Worm (Caenorhabditis elegans) whole organism, L2 larva: ENCODE results near the gene usp-4.

Experiments used
- C34F6.9 ChIP-seq: fragments of 150-350 bp; optimal IDR thresholded peaks from 2 replicates; lab custom pipeline; 2014; ENCODE audit warnings: missing biosample characterization, missing genetic modification characterization
- R02D3.7 ChIP-seq: fragments of 150-350 bp; optimal IDR thresholded peaks from 2 replicates; lab custom pipeline; 2014; ENCODE audit warnings: missing biosample characterization, missing genetic modification characterization
- alr-1 ChIP-seq: fragments of 150-350 bp; optimal IDR thresholded peaks from 2 replicates; lab custom pipeline; 2014; ENCODE audit warnings: missing biosample characterization, missing genetic modification characterization
- aly-2 ChIP-seq: fragments of 150-350 bp; optimal IDR thresholded peaks from 2 replicates; lab custom pipeline; 2014; ENCODE audit warnings: missing biosample characterization, missing genetic modification characterization
- ama-1 ChIP-seq: fragments of 150-350 bp; optimal IDR thresholded peaks from 2 replicates; lab custom pipeline; 2018; ENCODE audit warnings: inconsistent platforms
- ceh-16 ChIP-seq: fragments of 150-350 bp; optimal IDR thresholded peaks from 2 replicates; lab custom pipeline; 2014; ENCODE audit warnings: missing biosample characterization, missing genetic modification characterization
- ceh-82 ChIP-seq: fragments of 150-350 bp; optimal IDR thresholded peaks from 2 replicates; lab custom pipeline; 2014; ENCODE audit warnings: missing biosample characterization, missing genetic modification characterization
- crh-2 ChIP-seq: sonication (generic microtip); optimal IDR thresholded peaks from 2 replicates; lab custom pipeline; 2017; ENCODE audit warnings: missing biosample characterization, missing genetic modification characterization
- dmd-4 ChIP-seq: sonication (generic microtip); optimal IDR thresholded peaks from 2 replicates; lab custom pipeline; 2017; ENCODE audit warnings: missing biosample characterization, missing genetic modification characterization
- elt-1 ChIP-seq: fragments of 150-350 bp; optimal IDR thresholded peaks from 2 replicates; lab custom pipeline; 2014; ENCODE audit warnings: missing biosample characterization, missing genetic modification characterization
- elt-3 ChIP-seq: sonication (generic microtip); optimal IDR thresholded peaks from 2 replicates; lab custom pipeline; 2017; ENCODE audit warnings: missing biosample characterization, missing genetic modification characterization
- fos-1 ChIP-seq: fragments of 150-350 bp; optimal IDR thresholded peaks from 2 replicates; lab custom pipeline; 2014; ENCODE audit warnings: missing biosample characterization, missing genetic modification characterization
- gmeb-1 ChIP-seq: fragments of 150-350 bp; optimal IDR thresholded peaks from 2 replicates; lab custom pipeline; 2014; ENCODE audit warnings: missing biosample characterization, missing genetic modification characterization
- lin-11 ChIP-seq: fragments of 150-350 bp; sonication (generic microtip); optimal IDR thresholded peaks from 2 replicates; lab custom pipeline; 2014; ENCODE audit warnings: missing biosample characterization, missing genetic modification characterization, inconsistent platforms, mixed read lengths
- lin-13 ChIP-seq: fragments of 150-350 bp; optimal IDR thresholded peaks from 2 replicates; lab custom pipeline; 2014; ENCODE audit warnings: missing biosample characterization, missing genetic modification reagents, missing genetic modification characterization
- lsy-2 ChIP-seq, 2 experiments: fragments of 150-350 bp in 1 of 2; sonication (generic microtip) in 1 of 2; optimal IDR thresholded peaks; 2 replicates each; lab custom pipeline; 2014 to 2017; ENCODE audit warnings: missing biosample characterization in 2 of 2, missing genetic modification characterization in 2 of 2
- mab-5 ChIP-seq: fragments of 150-350 bp; optimal IDR thresholded peaks from 2 replicates; lab custom pipeline; 2014; ENCODE audit warnings: missing biosample characterization, missing genetic modification characterization
- mbf-1 ChIP-seq: sonication (generic microtip); optimal IDR thresholded peaks from 2 replicates; lab custom pipeline; 2017; ENCODE audit warnings: missing biosample characterization, missing genetic modification characterization
- nhr-10 ChIP-seq: sonication (generic microtip); optimal IDR thresholded peaks from 2 replicates; lab custom pipeline; 2017; ENCODE audit warnings: missing biosample characterization, missing genetic modification characterization
- nhr-11 ChIP-seq: fragments of 150-350 bp; optimal IDR thresholded peaks from 2 replicates; lab custom pipeline; 2014; ENCODE audit warnings: missing biosample characterization, missing genetic modification characterization
- nhr-12 ChIP-seq: fragments of 150-350 bp; optimal IDR thresholded peaks from 2 replicates; lab custom pipeline; 2014; ENCODE audit warnings: missing biosample characterization, missing genetic modification characterization
- nhr-129 ChIP-seq: fragments of 150-350 bp; optimal IDR thresholded peaks from 2 replicates; lab custom pipeline; 2014; ENCODE audit warnings: missing biosample characterization, missing genetic modification characterization
- nhr-23 ChIP-seq: fragments of 150-350 bp; optimal IDR thresholded peaks from 2 replicates; lab custom pipeline; 2014; ENCODE audit warnings: missing biosample characterization, missing genetic modification reagents, missing genetic modification characterization
- nhr-237 ChIP-seq: fragments of 150-350 bp; optimal IDR thresholded peaks from 2 replicates; lab custom pipeline; 2014; ENCODE audit warnings: missing biosample characterization, missing genetic modification characterization
- nhr-25 ChIP-seq: fragments of 150-350 bp; sonication (generic microtip); optimal IDR thresholded peaks from 3 replicates; lab custom pipeline; 2014; ENCODE audit warnings: missing biosample characterization, missing genetic modification characterization
- nhr-6 ChIP-seq: fragments of 150-350 bp; optimal IDR thresholded peaks from 2 replicates; lab custom pipeline; 2014; ENCODE audit warnings: missing biosample characterization, missing genetic modification characterization
- peb-1 ChIP-seq: fragments of 150-350 bp; optimal IDR thresholded peaks from 2 replicates; lab custom pipeline; 2014; ENCODE audit warnings: missing biosample characterization, missing genetic modification characterization
- sma-3 ChIP-seq: sonication (generic microtip); optimal IDR thresholded peaks from 2 replicates; lab custom pipeline; 2016; ENCODE audit warnings: missing genetic modification reagents, missing genetic modification characterization, missing compliant biosample characterization
- sma-9 ChIP-seq, 2 experiments: fragments of 150-350 bp in 1 of 2; sonication (generic microtip) in 1 of 2; optimal IDR thresholded peaks; 2 replicates each; lab custom pipeline; 2014 to 2016; ENCODE audit warnings: missing genetic modification characterization in 2 of 2, mild to moderate bottlenecking in 1 of 2, missing biosample characterization in 1 of 2, missing compliant biosample characterization in 1 of 2, missing genetic modification reagents in 1 of 2, moderate library complexity in 1 of 2
- snpc-4 ChIP-seq: fragments of 150-350 bp; optimal IDR thresholded peaks from 2 replicates; lab custom pipeline; 2014; ENCODE audit warnings: missing biosample characterization, missing genetic modification characterization
- unc-39 ChIP-seq: fragments of 150-350 bp; optimal IDR thresholded peaks from 2 replicates; lab custom pipeline; 2014; ENCODE audit warnings: missing biosample characterization, missing genetic modification characterization
- unc-55 ChIP-seq: fragments of 150-350 bp; sonication (generic microtip); optimal IDR thresholded peaks from 3 replicates; lab custom pipeline; 2014; ENCODE audit warnings: missing biosample characterization, missing genetic modification reagents, missing genetic modification characterization
- zag-1 ChIP-seq: fragments of 150-350 bp; optimal IDR thresholded peaks from 2 replicates; lab custom pipeline; 2014; ENCODE audit warnings: missing biosample characterization, missing genetic modification characterization
- ztf-11 ChIP-seq: sonication (generic microtip); optimal IDR thresholded peaks from 2 replicates; lab custom pipeline; 2017; ENCODE audit warnings: missing biosample characterization, missing genetic modification characterization
- ztf-4 ChIP-seq: fragments of 150-350 bp; optimal IDR thresholded peaks from 2 replicates; lab custom pipeline; 2014; ENCODE audit warnings: missing biosample characterization, missing genetic modification characterization

usp-4 gene

DNA sequence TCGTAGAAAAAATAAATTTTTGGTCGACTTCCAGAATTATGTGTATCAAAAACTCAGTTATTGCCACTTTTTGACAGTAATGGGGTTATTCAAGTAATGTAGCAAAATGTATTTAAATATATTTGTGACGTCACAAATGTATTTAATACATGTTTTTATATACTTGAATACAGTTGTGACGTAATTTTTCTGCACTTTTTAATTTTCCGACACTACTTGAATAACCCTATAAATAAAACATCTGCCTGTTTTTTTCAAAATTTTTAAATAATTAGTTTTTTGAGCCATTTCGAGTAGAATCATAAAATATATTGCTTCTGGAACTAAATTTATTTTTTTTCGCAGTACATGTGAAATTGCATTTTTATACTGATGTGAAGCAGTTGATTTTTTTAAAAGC is 46.2 kb downstream of the usp-4 start:
- TF ChIP-seq unc-55 (GFP tag; lab: Kevin White, UChicago) (no peak), R02D3.7 (tag; lab: Kevin White, UChicago) (no peak)

DNA sequence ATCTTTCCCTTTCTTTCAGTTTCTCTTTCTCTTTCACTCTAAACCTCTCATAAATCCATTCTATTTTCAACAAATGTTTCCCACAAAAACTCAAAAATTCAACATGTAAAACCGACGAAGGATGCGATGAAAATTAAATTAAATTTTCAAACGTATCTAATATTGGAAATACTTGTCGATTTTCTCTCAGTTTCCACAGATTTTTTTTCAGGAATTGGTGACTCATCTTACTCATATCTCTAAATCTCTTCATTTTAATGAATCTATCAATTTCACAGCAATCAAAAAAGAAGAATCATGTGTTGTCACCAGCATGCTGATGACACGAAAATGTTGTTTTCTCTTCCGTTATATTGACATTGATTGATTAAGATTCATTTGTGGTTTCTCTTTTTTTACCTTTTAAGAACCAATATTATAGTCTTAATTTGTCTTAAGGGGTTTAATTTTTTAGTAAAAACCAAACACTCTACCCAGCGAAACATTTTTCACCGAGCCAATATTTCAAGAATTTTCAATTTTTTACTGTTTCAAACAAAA is 46.8 kb downstream of the usp-4 start:
- TF ChIP-seq lsy-2 (tag; optimal IDR thresholded peaks at IDR 0.05; lab: Kevin White, UChicago) (no peak), unc-39 (no peak), ceh-16 (tag; lab: Kevin White, UChicago) (no peak), lin-11 (tag; lab: Kevin White, UChicago) (no peak), alr-1 (tag; lab: Kevin White, UChicago) (no peak), sma-9 (GFP tag; optimal IDR thresholded peaks at IDR 0.05; lab: Kevin White, UChicago) (peak; percentile 21), sma-9 (tag; optimal IDR thresholded peaks at IDR 0.05; lab: Kevin White, UChicago) (no peak), ztf-4 (tag; lab: Kevin White, UChicago) (no peak), fos-1 (tag; lab: Kevin White, UChicago) (peak; percentile 18), lin-13 (no peak), aly-2 (tag; lab: Kevin White, UChicago) (no peak), ztf-11 (no peak), gmeb-1 (tag; lab: Kevin White, UChicago) (no peak), nhr-6 (tag; lab: Kevin White, UChicago) (no peak), zag-1 (tag; lab: Kevin White, UChicago) (no peak), mab-5 (tag; lab: Kevin White, UChicago) (peak; percentile 2), nhr-129 (tag; lab: Kevin White, UChicago) (no peak), nhr-237 (tag; lab: Kevin White, UChicago) (no peak), nhr-11 (tag; lab: Kevin White, UChicago) (no peak), crh-2 (no peak), peb-1 (tag; lab: Kevin White, UChicago) (no peak), nhr-12 (tag; lab: Kevin White, UChicago) (no peak)

DNA sequence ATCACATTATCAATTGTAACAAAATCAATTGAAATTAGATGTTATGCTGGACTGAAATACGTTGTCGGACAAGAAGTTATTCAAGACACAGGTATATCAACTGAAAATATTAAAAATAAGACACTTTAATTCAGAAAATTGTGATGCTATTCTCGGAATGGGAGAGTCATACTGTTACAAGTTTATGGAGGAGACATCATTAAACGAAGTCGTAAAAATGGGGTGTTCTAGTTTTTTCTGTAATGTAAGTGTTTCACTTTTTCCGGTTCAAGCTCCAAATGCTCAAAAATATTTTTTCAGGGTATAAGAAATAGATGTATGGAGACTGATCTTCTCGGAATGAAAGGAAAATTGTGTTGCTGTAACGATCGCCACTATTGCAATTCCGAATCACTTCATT is 47.7 kb downstream of the usp-4 start, which contains the start of gene C17H12.37:
TSS of gene C17H12.37 (plus strand) at position 301 of the 400 bp plus-strand sequence.
- TF ChIP-seq nhr-25 (tag; lab: Kevin White, UChicago) (no peak), ceh-82 (tag; lab: Kevin White, UChicago) (no peak)

DNA sequence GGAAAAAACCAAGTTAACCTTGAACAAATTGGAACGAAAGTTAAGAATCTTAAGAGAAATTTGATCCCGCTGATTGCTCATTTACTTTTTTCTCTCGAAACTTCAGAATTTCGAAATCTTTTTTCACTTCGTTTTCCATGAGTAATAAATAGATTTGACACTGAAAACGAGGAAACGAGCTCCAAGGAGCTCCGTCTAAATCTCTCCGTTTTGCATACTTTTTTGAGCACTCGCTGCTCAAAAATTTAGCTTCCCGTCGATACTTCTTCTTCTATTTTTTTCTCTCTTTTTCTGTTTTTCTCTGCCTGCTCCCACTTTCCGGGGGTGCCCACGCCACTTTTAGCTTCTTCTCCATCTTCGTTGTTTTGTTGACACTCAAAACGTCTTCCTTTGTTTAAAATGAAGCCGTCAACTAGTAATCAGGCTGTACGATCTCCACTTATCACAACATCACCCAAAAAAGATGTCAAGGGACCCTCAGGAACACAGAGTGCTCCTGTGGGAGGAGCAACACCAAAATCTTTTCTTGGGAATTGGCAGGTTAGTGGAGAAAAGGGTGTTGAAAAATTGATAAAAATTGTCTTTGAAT is 49.5 kb downstream of the usp-4 start, which contains the start of gene C17H12.10:
TSS of gene C17H12.10 (plus strand) at position 325 of the 589 bp plus-strand sequence.
- TF ChIP-seq fos-1 (tag; lab: Kevin White, UChicago) (no peak), mab-5 (tag; lab: Kevin White, UChicago) (no peak), dmd-4 (tag; lab: Kevin White, UChicago) (no peak), snpc-4 (no peak), C34F6.9 (tag; lab: Kevin White, UChicago) (peak; percentile 77), elt-1 (no peak), sma-3 (GFP tag; lab: Kevin White, UChicago) (no peak), nhr-23 (tag; lab: Kevin White, UChicago) (no peak), R02D3.7 (tag; lab: Kevin White, UChicago) (no peak), nhr-129 (tag; lab: Kevin White, UChicago) (peak; percentile 17), lin-13 (no peak), sma-9 (GFP tag; optimal IDR thresholded peaks at IDR 0.05; lab: Kevin White, UChicago) (peak; percentile 39), sma-9 (tag; optimal IDR thresholded peaks at IDR 0.05; lab: Kevin White, UChicago) (no peak), nhr-12 (tag; lab: Kevin White, UChicago) (no peak), unc-55 (GFP tag; lab: Kevin White, UChicago) (peak; percentile 77), elt-3 (no peak), gmeb-1 (tag; lab: Kevin White, UChicago) (no peak), crh-2 (peak; percentile 27), lsy-2 (tag; optimal IDR thresholded peaks at IDR 0.05; lab: Kevin White, UChicago) (peak in 1 of 2 experiments; percentile 49), alr-1 (tag; lab: Kevin White, UChicago) (no peak), zag-1 (tag; lab: Kevin White, UChicago) (peak; percentile 80), ama-1 (lab: Kevin White, UChicago) (no peak), ztf-4 (tag; lab: Kevin White, UChicago) (no peak), nhr-10 (tag; lab: Kevin White, UChicago) (no peak), mbf-1 (tag; lab: Kevin White, UChicago) (no peak)
